Worm (Caenorhabditis elegans) whole organism, late embryonic: ENCODE results near the gene C07G1.6.

Experiments
- C08G9.2 ChIP-seq: sonication (generic microtip); optimal IDR thresholded peaks from 2 replicates; lab custom pipeline; 2016; ENCODE audit warnings: mild to moderate bottlenecking, missing genetic modification characterization, moderate library complexity, missing compliant biosample characterization
- K02D7.2 ChIP-seq: sonication (generic microtip); optimal IDR thresholded peaks from 2 replicates; lab custom pipeline; 2017; ENCODE audit warnings: mild to moderate bottlenecking, missing genetic modification characterization, missing compliant biosample characterization
- ceh-24 ChIP-seq: sonication (generic microtip); optimal IDR thresholded peaks from 2 replicates; lab custom pipeline; 2016; ENCODE audit warnings: mild to moderate bottlenecking, missing genetic modification characterization, missing compliant biosample characterization
- elt-2 ChIP-seq: sonication (generic microtip); optimal IDR thresholded peaks from 2 replicates; lab custom pipeline; 2016; ENCODE audit warnings: missing genetic modification reagents, missing genetic modification characterization, missing compliant biosample characterization
- fkh-10 ChIP-seq: fragments of 150-350 bp; optimal IDR thresholded peaks from 2 replicates; lab custom pipeline; 2014; ENCODE audit warnings: missing biosample characterization, missing genetic modification reagents, missing genetic modification characterization
- gmeb-2 ChIP-seq: sonication (generic microtip); optimal IDR thresholded peaks from 2 replicates; lab custom pipeline; 2016; ENCODE audit warnings: missing genetic modification characterization, inconsistent platforms, missing compliant biosample characterization
- lim-6 ChIP-seq: sonication (generic microtip); optimal IDR thresholded peaks from 2 replicates; lab custom pipeline; 2016; ENCODE audit warnings: missing genetic modification characterization, missing compliant biosample characterization
- mec-3 ChIP-seq: sonication (generic microtip); optimal IDR thresholded peaks from 2 replicates; lab custom pipeline; 2016; ENCODE audit warnings: borderline replicate concordance, missing genetic modification characterization, missing compliant biosample characterization
- nhr-11 ChIP-seq: fragments of 150-350 bp; optimal IDR thresholded peaks from 2 replicates; lab custom pipeline; 2014; ENCODE audit warnings: missing biosample characterization, missing genetic modification characterization
- pax-1 ChIP-seq: fragments of 150-350 bp; optimal IDR thresholded peaks from 2 replicates; lab custom pipeline; 2014; ENCODE audit warnings: missing biosample characterization, missing genetic modification characterization
- pha-4 ChIP-seq: fragments of 150-350 bp; optimal IDR thresholded peaks from 2 replicates; lab custom pipeline; 2018; ENCODE audit warnings: missing biosample characterization, missing genetic modification reagents, missing genetic modification characterization
- tbx-2 ChIP-seq: sonication (generic microtip); optimal IDR thresholded peaks from 2 replicates; lab custom pipeline; 2016; ENCODE audit warnings: missing genetic modification characterization, missing compliant biosample characterization
- unc-3 ChIP-seq, 2 experiments: fragments of 200-800 bp in 1 of 2; sonication (Bioruptor generic) in 1 of 2; sonication (generic microtip) in 1 of 2; conservative IDR thresholded peaks in 1 of 2; optimal IDR thresholded peaks in 1 of 2; 2 replicates each; pipeline versions ENCODE4 v1.3.6 to Lab custom; 2016 to 2022; ENCODE audit warnings: missing compliant biosample characterization in 2 of 2, missing genetic modification characterization in 2 of 2, missing genetic modification reagents in 1 of 2
- unc-55 ChIP-seq: sonication (generic microtip); optimal IDR thresholded peaks from 2 replicates; lab custom pipeline; 2017; ENCODE audit warnings: missing biosample characterization, missing genetic modification reagents, missing genetic modification characterization

ce11 chrIV:8198851-8199250 is 11.3 kb downstream of the C07G1.6 start, which contains the start of gene wsp-1:
- no peak for TF ChIP-seq nhr-11 (tag; lab: Kevin White, UChicago)
- no peak for TF ChIP-seq C08G9.2 (tag; lab: Kevin White, UChicago)
- no peak for TF ChIP-seq pha-4 (tag; lab: Kevin White, UChicago)
- TF ChIP-seq tbx-2 (tag; lab: Kevin White, UChicago) = no peak
- no peak for TF ChIP-seq unc-3 (GFP tag; conservative IDR thresholded peaks at IDR 0.05; lab: Robert Waterston, UW)
- TF ChIP-seq unc-3 (tag; optimal IDR thresholded peaks at IDR 0.05; lab: Kevin White, UChicago) = no peak
- no peak for TF ChIP-seq fkh-10 (GFP tag; lab: Kevin White, UChicago)
- no peak for TF ChIP-seq lim-6 (tag; lab: Kevin White, UChicago)
- no peak for TF ChIP-seq ceh-24
- no peak for TF ChIP-seq mec-3 (tag; lab: Kevin White, UChicago)
- no peak for TF ChIP-seq elt-2 (tag; lab: Kevin White, UChicago)
- no peak for TF ChIP-seq unc-55 (GFP tag; lab: Kevin White, UChicago)
- TF ChIP-seq K02D7.2 = no peak
- no peak for TF ChIP-seq gmeb-2 (tag; lab: Kevin White, UChicago)
- no peak for TF ChIP-seq pax-1 (tag; lab: Kevin White, UChicago)
